Worm (Caenorhabditis elegans): ENCODE data around the gene T02D1.8.

- TF ChIP-seq nhr-19 (GFP tag; conservative IDR thresholded peaks at IDR 0.05) (no peak), fkh-10 (GFP tag; optimal IDR thresholded peaks at IDR 0.05) (no peak), nhr-47 (tag; optimal IDR thresholded peaks at IDR 0.05) (no peak), unc-98 (GFP tag; IDR thresholded peaks at IDR 0.05) (no peak), fos-1 (tag; optimal IDR thresholded peaks at IDR 0.05) (no peak), jun-1 (tag; optimal IDR thresholded peaks at IDR 0.05) (no peak), mdl-1 (tag; optimal IDR thresholded peaks at IDR 0.05) (no peak)
These were observed at the start of gene T02D1.8 for ce11 chrIV:17387442-17387967.
